Fruit fly (Drosophila melanogaster) whole organism, prepupa: ENCODE measurements around the gene CG15531.

Source experiments
- Blimp-1 ChIP-seq: fragments of 200-800 bp; sonication (Bioruptor generic); optimal IDR thresholded peaks from 3 replicates; lab custom pipeline; 2017; ENCODE audit warnings: missing biosample characterization, missing genetic modification characterization, mild to moderate bottlenecking, moderate library complexity, missing genetic modification reagents
- CG10631 ChIP-seq: fragments of 200-800 bp; sonication (Bioruptor generic); optimal IDR thresholded peaks from 2 replicates; lab custom pipeline; 2016; ENCODE audit warnings: missing biosample characterization, missing genetic modification characterization
- CG11294 ChIP-seq: fragments of 200-800 bp; sonication (Bioruptor generic); IDR thresholded peaks from 2 replicates; pipeline ENCODE4 v1.3.6; 2022; ENCODE audit warnings: missing biosample characterization, missing genetic modification characterization
- CG11762 ChIP-seq: fragments of 200-800 bp; sonication (Bioruptor generic); optimal IDR thresholded peaks from 3 replicates; lab custom pipeline; 2016; ENCODE audit warnings: missing biosample characterization, missing genetic modification characterization; ENCODE audit not compliant: insufficient read depth
- CG15336 ChIP-seq: fragments of 200-800 bp; sonication (Bioruptor generic); IDR thresholded peaks from 2 replicates; pipeline ENCODE4 v1.3.6; 2022; ENCODE audit warnings: missing biosample characterization, missing genetic modification characterization
- CG1621 ChIP-seq: fragments of 200-800 bp; sonication (Bioruptor generic); optimal IDR thresholded peaks from 3 replicates; lab custom pipeline; 2018; ENCODE audit warnings: missing biosample characterization, mild to moderate bottlenecking, missing genetic modification characterization
- CG3032 ChIP-seq: fragments of 200-800 bp; optimal IDR thresholded peaks from 2 replicates; lab custom pipeline; 2019; ENCODE audit warnings: missing biosample characterization, mild to moderate bottlenecking, missing genetic modification characterization, moderate library complexity
- CG31627 ChIP-seq: fragments of 200-800 bp; sonication (Bioruptor generic); optimal IDR thresholded peaks from 3 replicates; lab custom pipeline; 2016; ENCODE audit warnings: missing biosample characterization, missing genetic modification characterization
- CG32006 ChIP-seq: fragments of 200-800 bp; sonication (Bioruptor generic); optimal IDR thresholded peaks from 3 replicates; lab custom pipeline; 2017; ENCODE audit warnings: missing biosample characterization, mild to moderate bottlenecking, missing genetic modification characterization
- CG34406 ChIP-seq: fragments of 200-800 bp; sonication (Bioruptor generic); optimal IDR thresholded peaks from 3 replicates; lab custom pipeline; 2016; ENCODE audit warnings: missing biosample characterization, missing genetic modification characterization
- CG4318 ChIP-seq: fragments of 200-800 bp; sonication (Bioruptor generic); optimal IDR thresholded peaks from 3 replicates; lab custom pipeline; 2017; ENCODE audit warnings: missing biosample characterization, mild to moderate bottlenecking, missing genetic modification characterization
- CG6163 ChIP-seq: fragments of 200-800 bp; sonication (Bioruptor generic); IDR thresholded peaks from 3 replicates; pipeline ENCODE4 v1.3.6; 2022; ENCODE audit warnings: missing biosample characterization, missing genetic modification characterization
- CG6276 ChIP-seq: fragments of 200-800 bp; sonication (Bioruptor generic); optimal IDR thresholded peaks from 2 replicates; lab custom pipeline; 2017; ENCODE audit warnings: missing biosample characterization, mild to moderate bottlenecking, missing genetic modification characterization
- CG6792 ChIP-seq: fragments of 200-800 bp; sonication (Bioruptor generic); optimal IDR thresholded peaks from 3 replicates; lab custom pipeline; 2016; ENCODE audit warnings: missing biosample characterization, missing genetic modification characterization
- CG6808 ChIP-seq: fragments of 200-800 bp; sonication (Bioruptor generic); optimal IDR thresholded peaks from 3 replicates; lab custom pipeline; 2017; ENCODE audit warnings: missing biosample characterization, missing genetic modification characterization, mild to moderate bottlenecking, moderate library complexity, missing genetic modification reagents
- CG8119 ChIP-seq: fragments of 200-800 bp; sonication (Bioruptor generic); IDR thresholded peaks from 3 replicates; pipeline ENCODE4 v1.3.6; 2022; ENCODE audit warnings: missing biosample characterization, missing genetic modification characterization
- CG8319 ChIP-seq: fragments of 200-800 bp; sonication (Bioruptor generic); optimal IDR thresholded peaks from 3 replicates; lab custom pipeline; 2016; ENCODE audit warnings: missing biosample characterization, missing genetic modification characterization
- CG8632 ChIP-seq: fragments of 200-800 bp; sonication (Bioruptor generic); optimal IDR thresholded peaks from 3 replicates; lab custom pipeline; 2016; ENCODE audit warnings: missing biosample characterization, missing genetic modification characterization
- Eip75B ChIP-seq: fragments of 200-800 bp; sonication (Bioruptor generic); optimal IDR thresholded peaks from 3 replicates; lab custom pipeline; 2016; ENCODE audit warnings: missing biosample characterization, missing genetic modification characterization
- Eip78C ChIP-seq: fragments of 200-800 bp; sonication (Bioruptor generic); peaks from one replicate; lab custom pipeline; 2016; ENCODE audit warnings: missing biosample characterization, missing genetic modification characterization
- Eip93F ChIP-seq: fragments of 200-800 bp; sonication (Bioruptor generic); optimal IDR thresholded peaks from 2 replicates; lab custom pipeline; 2016; ENCODE audit warnings: missing biosample characterization, mild to moderate bottlenecking, missing genetic modification characterization
- Ets21C ChIP-seq: fragments of 200-800 bp; sonication (Bioruptor generic); optimal IDR thresholded peaks from 3 replicates; lab custom pipeline; 2016; ENCODE audit warnings: missing biosample characterization, missing genetic modification characterization
- Ets96B ChIP-seq: fragments of 200-800 bp; optimal IDR thresholded peaks from 2 replicates; lab custom pipeline; 2019; ENCODE audit warnings: missing biosample characterization, mild to moderate bottlenecking, missing genetic modification characterization, moderate library complexity
- Hr38 ChIP-seq: sonication (Bioruptor generic); optimal IDR thresholded peaks from 2 replicates; lab custom pipeline; 2016; ENCODE audit warnings: missing biosample characterization, missing genetic modification characterization
- Hr39 ChIP-seq: fragments of 200-800 bp; sonication (Bioruptor generic); optimal IDR thresholded peaks from 2 replicates; lab custom pipeline; 2016; ENCODE audit warnings: missing biosample characterization, missing genetic modification characterization
- Hr4 ChIP-seq: fragments of 200-800 bp; sonication (Bioruptor generic); optimal IDR thresholded peaks from 3 replicates; lab custom pipeline; 2016; ENCODE audit warnings: missing biosample characterization, missing genetic modification characterization
- Lpt ChIP-seq: fragments of 200-800 bp; sonication (Bioruptor generic); optimal IDR thresholded peaks from 3 replicates; lab custom pipeline; 2016; ENCODE audit warnings: missing biosample characterization, missing genetic modification characterization
- Smox ChIP-seq: fragments of 200-800 bp; sonication (Bioruptor generic); optimal IDR thresholded peaks from 3 replicates; lab custom pipeline; 2016; ENCODE audit warnings: missing biosample characterization, missing genetic modification characterization
- Sox102F ChIP-seq: fragments of 200-800 bp; sonication (Bioruptor generic); optimal IDR thresholded peaks from 2 replicates; lab custom pipeline; 2016; ENCODE audit warnings: missing biosample characterization, mild to moderate bottlenecking, missing genetic modification characterization
- Sox14 ChIP-seq: fragments of 200-800 bp; sonication (Bioruptor generic); optimal IDR thresholded peaks from 3 replicates; lab custom pipeline; 2016; ENCODE audit warnings: missing biosample characterization, missing genetic modification characterization
- Sox15 ChIP-seq: fragments of 200-800 bp; sonication (Bioruptor generic); optimal IDR thresholded peaks from 3 replicates; lab custom pipeline; 2016; ENCODE audit warnings: missing biosample characterization, missing genetic modification characterization
- acj6 ChIP-seq: fragments of 200-800 bp; sonication (Bioruptor generic); optimal IDR thresholded peaks from 3 replicates; lab custom pipeline; 2016; ENCODE audit warnings: missing biosample characterization, missing genetic modification characterization
- cyc ChIP-seq: fragments of 200-800 bp; sonication (Bioruptor generic); optimal IDR thresholded peaks from 3 replicates; lab custom pipeline; 2016; ENCODE audit warnings: missing biosample characterization, missing genetic modification characterization
- dac ChIP-seq: fragments of 200-800 bp; sonication (Bioruptor generic); optimal IDR thresholded peaks from 2 replicates; lab custom pipeline; 2017; ENCODE audit warnings: missing biosample characterization, mild to moderate bottlenecking, missing genetic modification characterization
- dsx ChIP-seq: fragments of 200-800 bp; optimal IDR thresholded peaks from 3 replicates; lab custom pipeline; 2019; ENCODE audit warnings: missing biosample characterization, mild to moderate bottlenecking, missing genetic modification characterization, moderate library complexity; ENCODE audit not compliant: poor library complexity, severe bottlenecking
- eg ChIP-seq: fragments of 200-800 bp; sonication (Bioruptor generic); IDR thresholded peaks from 3 replicates; pipeline ENCODE4 v1.3.6; 2022; ENCODE audit warnings: missing biosample characterization, missing genetic modification characterization
- esn ChIP-seq: fragments of 200-800 bp; sonication (Bioruptor generic); optimal IDR thresholded peaks from 2 replicates; lab custom pipeline; 2016; ENCODE audit warnings: missing biosample characterization, mild to moderate bottlenecking, missing genetic modification characterization, moderate library complexity
- fd59A ChIP-seq: fragments of 200-800 bp; sonication (Bioruptor generic); optimal IDR thresholded peaks from 2 replicates; lab custom pipeline; 2017; ENCODE audit warnings: missing biosample characterization, mild to moderate bottlenecking, missing genetic modification characterization, missing genetic modification reagents
- lz ChIP-seq: fragments of 200-800 bp; sonication (Bioruptor generic); optimal IDR thresholded peaks from 3 replicates; lab custom pipeline; 2016; ENCODE audit warnings: missing biosample characterization, missing genetic modification characterization
- pdm3 ChIP-seq: fragments of 200-800 bp; sonication (Bioruptor generic); optimal IDR thresholded peaks from 3 replicates; lab custom pipeline; 2016; ENCODE audit warnings: missing biosample characterization, missing genetic modification characterization
- salr ChIP-seq, 2 experiments: fragments of 200-800 bp; sonication (Bioruptor generic); optimal IDR thresholded peaks; 3 replicates each; lab custom pipeline; 2016 to 2018; ENCODE audit warnings: missing biosample characterization in 2 of 2, missing genetic modification characterization in 2 of 2, mild to moderate bottlenecking in 1 of 2
- spab ChIP-seq: fragments of 200-800 bp; sonication (Bioruptor generic); optimal IDR thresholded peaks from 2 replicates; lab custom pipeline; 2017; ENCODE audit warnings: missing biosample characterization, mild to moderate bottlenecking, missing genetic modification characterization, missing genetic modification reagents
- ss ChIP-seq, 2 experiments: fragments of 200-800 bp; sonication (Bioruptor generic); optimal IDR thresholded peaks; 2 replicates in 1 of 2; 3 replicates in 1 of 2; lab custom pipeline; 2017 to 2018; ENCODE audit warnings: mild to moderate bottlenecking in 2 of 2, missing biosample characterization in 2 of 2, missing genetic modification characterization in 2 of 2, moderate library complexity in 1 of 2
- topi ChIP-seq: fragments of 200-800 bp; sonication (Bioruptor generic); optimal IDR thresholded peaks from 3 replicates; lab custom pipeline; 2016; ENCODE audit warnings: missing biosample characterization, missing genetic modification characterization

The CG15531 gene

dm6 chr3R:30164162-30164561, 31.9 kb downstream of the CG15531 start (continued):
- TF ChIP-seq dac (GFP tag; lab: Kevin White, UChicago) (peak; percentile 80), CG3032 (tag; lab: Kevin White, UChicago) (no peak), fd59A (GFP tag; lab: Kevin White, UChicago) (no peak), cyc (no peak), Ets21C (GFP tag; lab: Kevin White, UChicago) (no peak), esn (GFP tag; lab: Kevin White, UChicago) (peak; percentile 13), CG34406 (GFP tag; lab: Kevin White, UChicago) (peak; percentile 20)

- TF ChIP-seq Smox (no peak), fd59A (GFP tag; lab: Kevin White, UChicago) (no peak), CG4318 (GFP tag; lab: Kevin White, UChicago) (peak; percentile 18), Ets21C (GFP tag; lab: Kevin White, UChicago) (no peak), CG11762 (GFP tag; lab: Kevin White, UChicago) (no peak), CG32006 (GFP tag; lab: Kevin White, UChicago) (peak; percentile 74), spab (GFP tag; lab: Kevin White, UChicago) (no peak), Hr4 (GFP tag; lab: Kevin White, UChicago) (peak; percentile 70), esn (GFP tag; lab: Kevin White, UChicago) (no peak), CG6163 (GFP tag; lab: Robert Waterston, UW) (peak; percentile 26; the same call in 1 of the 3 replicates), eg (GFP tag; lab: Robert Waterston, UW) (peak; percentile 52; the same call in 1 of the 3 replicates), CG15336 (GFP tag; lab: Robert Waterston, UW) (peak; percentile 65), CG6276 (GFP tag; lab: Kevin White, UChicago) (peak; percentile 34), Hr38 (GFP tag; lab: Kevin White, UChicago) (no peak), CG8119 (GFP tag; lab: Robert Waterston, UW) (peak; percentile 58; the same call in 2 of the 3 replicates), CG31627 (GFP tag; lab: Kevin White, UChicago) (no peak), dsx (GFP tag; lab: Kevin White, UChicago) (no peak), Eip78C (GFP tag; lab: Kevin White, UChicago) (peak; percentile 85)
These were observed 32.8 kb downstream of the CG15531 start for dm6 chr3R:30163228-30163627.

- TF ChIP-seq esn (GFP tag; lab: Kevin White, UChicago) (peak; percentile 3), CG6808 (GFP tag; lab: Kevin White, UChicago) (no peak), Eip75B (GFP tag; lab: Kevin White, UChicago) (peak; percentile 3), CG3032 (tag; lab: Kevin White, UChicago) (no peak), CG8319 (GFP tag; lab: Kevin White, UChicago) (no peak), Blimp-1 (GFP tag; lab: Kevin White, UChicago) (no peak), salr (GFP tag; optimal IDR thresholded peaks at IDR 0.05; lab: Kevin White, UChicago) (no peak), CG15336 (GFP tag; lab: Robert Waterston, UW) (peak; percentile 72), pdm3 (no peak), Ets96B (tag; lab: Kevin White, UChicago) (no peak), Hr38 (GFP tag; lab: Kevin White, UChicago) (no peak), CG8119 (GFP tag; lab: Robert Waterston, UW) (peak; percentile 61; the same call in 2 of the 3 replicates), Sox102F (peak; percentile 18), Sox14 (GFP tag; lab: Kevin White, UChicago) (no peak), Sox15 (GFP tag; lab: Kevin White, UChicago) (no peak), CG8632 (no peak), ss (GFP tag; optimal IDR thresholded peaks at IDR 0.05; lab: Kevin White, UChicago) (no peak), CG10631 (GFP tag; lab: Kevin White, UChicago) (no peak), cyc (no peak), Hr4 (GFP tag; lab: Kevin White, UChicago) (peak; percentile 36), topi (no peak), lz (GFP tag; lab: Kevin White, UChicago) (no peak), Eip93F (no peak), CG11294 (GFP tag; lab: Robert Waterston, UW) (no peak), CG32006 (GFP tag; lab: Kevin White, UChicago) (peak; percentile 59), CG1621 (no peak), Lpt (no peak), dsx (GFP tag; lab: Kevin White, UChicago) (no peak), CG6792 (GFP tag; lab: Kevin White, UChicago) (no peak), Eip78C (GFP tag; lab: Kevin White, UChicago) (peak; percentile 47), eg (GFP tag; lab: Robert Waterston, UW) (peak; percentile 56), acj6 (GFP tag; lab: Kevin White, UChicago) (no peak), Hr39 (GFP tag; lab: Kevin White, UChicago) (no peak), CG4318 (GFP tag; lab: Kevin White, UChicago) (peak; percentile 20)
These were observed 35.6 kb downstream of the CG15531 start, which contains the start of gene CG11498 for dm6 chr3R:30160312-30160942. TSS of gene CG11498 (minus strand) at chr3R:30160473.
